Worm (Caenorhabditis elegans): ENCODE data around the gene lmbr-1.

Gene lmbr-1

DNA sequence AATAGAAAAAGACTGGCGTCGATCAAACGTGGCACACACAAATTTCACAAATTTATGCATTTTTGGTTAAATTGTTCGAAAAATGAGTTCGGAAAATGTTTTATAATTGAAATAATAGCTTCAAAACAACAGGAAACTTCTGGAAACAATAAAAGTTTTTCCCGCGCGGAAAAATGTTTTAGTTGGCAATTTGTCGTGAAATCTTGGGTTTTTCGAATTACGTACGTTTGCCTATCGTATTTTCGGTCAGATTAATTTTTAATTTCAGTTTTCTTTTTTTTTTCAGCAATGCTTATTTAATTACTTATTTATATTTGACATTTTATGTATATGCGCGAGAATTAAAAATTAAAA is 16.6 kb upstream of the lmbr-1 start:
- TF ChIP-seq R02D3.7 (tag; optimal IDR thresholded peaks at IDR 0.05) = no peak

DNA sequence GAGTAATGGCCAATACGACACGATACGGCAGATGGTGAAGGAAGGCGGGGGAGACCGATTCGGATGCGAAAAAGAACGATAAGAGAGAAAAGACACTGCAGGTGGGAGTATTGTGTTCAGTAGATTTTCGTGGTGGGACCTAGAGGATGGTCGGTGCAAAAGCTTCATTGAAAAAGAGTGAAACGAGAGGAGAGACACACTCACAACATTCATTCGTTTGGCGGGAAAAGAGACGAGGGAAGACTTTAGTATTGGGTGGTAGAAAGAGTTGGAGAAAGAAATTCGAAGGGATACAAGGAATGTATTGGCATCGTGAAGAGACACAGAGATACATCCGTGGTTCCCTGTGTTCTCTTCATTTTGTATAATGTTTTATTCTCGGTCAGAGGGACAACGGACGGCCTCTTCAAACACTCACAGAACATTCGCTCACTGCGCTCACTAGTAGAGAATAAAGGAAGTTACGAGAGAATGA is 15.6 kb upstream of the lmbr-1 start:
- TF ChIP-seq ceh-82 (tag; optimal IDR thresholded peaks at IDR 0.05) (no peak), sma-9 (GFP tag; optimal IDR thresholded peaks at IDR 0.05) (peak; percentile 75), sma-9 (tag; optimal IDR thresholded peaks at IDR 0.05) (no peak), nhr-10 (tag; optimal IDR thresholded peaks at IDR 0.05) (no peak), ZK546.5 (tag; optimal IDR thresholded peaks at IDR 0.05) (no peak), elt-1 (tag; optimal IDR thresholded peaks at IDR 0.05) (no peak), Y55F3AM.14 (GFP tag; optimal IDR thresholded peaks at IDR 0.05) (no peak), unc-55 (GFP tag; optimal IDR thresholded peaks at IDR 0.05) (peak; percentile 91), blmp-1 (tag; optimal IDR thresholded peaks at IDR 0.05; ENCODE audit: insufficient read depth) (peak; percentile 48), lin-11 (tag; optimal IDR thresholded peaks at IDR 0.05) (peak; percentile 28), egl-27 (tag; optimal IDR thresholded peaks at IDR 0.05) (no peak), gmeb-1 (tag; optimal IDR thresholded peaks at IDR 0.05) (peak; percentile 31), ceh-16 (tag; optimal IDR thresholded peaks at IDR 0.05) (no peak), sma-3 (GFP tag; optimal IDR thresholded peaks at IDR 0.05) (peak; percentile 66), mbf-1 (tag; optimal IDR thresholded peaks at IDR 0.05) (no peak), nhr-237 (tag; optimal IDR thresholded peaks at IDR 0.05) (no peak), nhr-77 (tag; optimal IDR thresholded peaks at IDR 0.05) (no peak), nhr-23 (tag; optimal IDR thresholded peaks at IDR 0.05) (no peak), lsy-2 (tag; optimal IDR thresholded peaks at IDR 0.05) (peak; percentile 70 to 91), mab-5 (tag; optimal IDR thresholded peaks at IDR 0.05) (peak; percentile 44), nhr-25 (tag; optimal IDR thresholded peaks at IDR 0.05) (peak; percentile 67), unc-39 (tag; optimal IDR thresholded peaks at IDR 0.05) (no peak), nhr-12 (tag; optimal IDR thresholded peaks at IDR 0.05) (no peak), snpc-4 (tag; optimal IDR thresholded peaks at IDR 0.05) (peak; percentile 70), zag-1 (tag; optimal IDR thresholded peaks at IDR 0.05) (peak; percentile 51), nhr-6 (tag; optimal IDR thresholded peaks at IDR 0.05) (peak; percentile 85), nhr-11 (tag; optimal IDR thresholded peaks at IDR 0.05) (no peak), aly-2 (tag; optimal IDR thresholded peaks at IDR 0.05) (no peak), skn-1 (tag; optimal IDR thresholded peaks at IDR 0.05) (peak; percentile 1), lin-39 (tag; optimal IDR thresholded peaks at IDR 0.05) (no peak), crh-2 (tag; optimal IDR thresholded peaks at IDR 0.05) (peak; percentile 91), elt-3 (tag; optimal IDR thresholded peaks at IDR 0.05) (no peak), ama-1 (optimal IDR thresholded peaks at IDR 0.05) (no peak), R02D3.7 (tag; optimal IDR thresholded peaks at IDR 0.05) (no peak), fos-1 (tag; optimal IDR thresholded peaks at IDR 0.05) (peak; percentile 62), ztf-1 (GFP tag; conservative IDR thresholded peaks at IDR 0.05) (no peak), ztf-4 (tag; optimal IDR thresholded peaks at IDR 0.05) (peak; percentile 75), F13H6.1 (tag; optimal IDR thresholded peaks at IDR 0.05) (peak; percentile 85), dmd-4 (tag; optimal IDR thresholded peaks at IDR 0.05) (peak; percentile 25), alr-1 (tag; optimal IDR thresholded peaks at IDR 0.05) (no peak), C34F6.9 (tag; optimal IDR thresholded peaks at IDR 0.05) (peak; percentile 94), unc-62 (GFP tag; optimal IDR thresholded peaks at IDR 0.05) (no peak), nhr-21 (tag; optimal IDR thresholded peaks at IDR 0.05) (peak; percentile 56), mdl-1 (tag; optimal IDR thresholded peaks at IDR 0.05) (peak in 1 of 2 experiments; percentile 57), sem-4 (tag; optimal IDR thresholded peaks at IDR 0.05) (peak; percentile 91), nhr-129 (tag; optimal IDR thresholded peaks at IDR 0.05) (peak; percentile 92), ztf-11 (tag; optimal IDR thresholded peaks at IDR 0.05) (no peak), lin-13 (GFP tag; optimal IDR thresholded peaks at IDR 0.05) (peak; percentile 71), peb-1 (tag; optimal IDR thresholded peaks at IDR 0.05) (no peak)
